Worm (Caenorhabditis elegans) whole organism, L1 larva: Measurements from ENCODE around the gene Y42A5A.3.

Experiments
- C04F5.9 ChIP-seq: sonication (generic microtip); optimal IDR thresholded peaks from 2 replicates; lab custom pipeline; 2016; ENCODE audit warnings: missing genetic modification characterization, missing compliant biosample characterization
- C16A3.4 ChIP-seq: fragments of 150-350 bp; optimal IDR thresholded peaks from 2 replicates; lab custom pipeline; 2014; ENCODE audit warnings: missing biosample characterization, missing genetic modification characterization
- Y116A8C.19 ChIP-seq: sonication (generic microtip); optimal IDR thresholded peaks from 2 replicates; lab custom pipeline; 2016; ENCODE audit warnings: missing compliant biosample characterization, missing genetic modification characterization, borderline replicate concordance
- aha-1 ChIP-seq: fragments of 150-350 bp; optimal IDR thresholded peaks from 2 replicates; lab custom pipeline; 2014; ENCODE audit warnings: missing biosample characterization, missing genetic modification characterization
- aly-2 ChIP-seq: fragments of 150-350 bp; optimal IDR thresholded peaks from 2 replicates; lab custom pipeline; 2014; ENCODE audit warnings: missing biosample characterization, missing genetic modification characterization
- ceh-82 ChIP-seq, 3 experiments: fragments of 150-350 bp in 1 of 3; sonication (generic microtip) in 2 of 3; optimal IDR thresholded peaks; 2 replicates each; lab custom pipeline; 2014 to 2017; ENCODE audit warnings: missing biosample characterization in 3 of 3, missing genetic modification characterization in 3 of 3
- ceh-88 ChIP-seq: fragments of 200-800 bp; sonication (Bioruptor generic); IDR thresholded peaks from 2 replicates; pipeline ENCODE4 v1.3.6; 2022; ENCODE audit warnings: missing genetic modification characterization, missing compliant biosample characterization
- dpl-1 ChIP-seq, 3 experiments: fragments of 150-350 bp in 2 of 3; sonication (generic microtip) in 1 of 3; optimal IDR thresholded peaks; 2 replicates each; lab custom pipeline; 2014 to 2017; ENCODE audit warnings: missing biosample characterization in 3 of 3, missing genetic modification characterization in 3 of 3, missing genetic modification reagents in 3 of 3
- dsc-1 ChIP-seq: sonication (generic microtip); optimal IDR thresholded peaks from 2 replicates; lab custom pipeline; 2016; ENCODE audit warnings: mild to moderate bottlenecking, missing genetic modification characterization, missing compliant biosample characterization
- efl-1 ChIP-seq, 4 experiments: fragments of 150-350 bp; optimal IDR thresholded peaks in 3 of 4; peaks in 1 of 4; 1 replicate in 1 of 4; 2 replicates in 3 of 4; lab custom pipeline; 2014; ENCODE audit warnings: missing biosample characterization in 2 of 4, missing genetic modification characterization in 2 of 4, missing genetic modification reagents in 2 of 4
- efl-3 ChIP-seq: fragments of 200-800 bp; sonication (Bioruptor generic); optimal IDR thresholded peaks from 2 replicates; lab custom pipeline; 2018; ENCODE audit warnings: mild to moderate bottlenecking, missing genetic modification characterization, missing compliant biosample characterization
- ets-5 ChIP-seq: fragments of 200-800 bp; sonication (Bioruptor generic); IDR thresholded peaks from 2 replicates; pipeline ENCODE4 v1.3.6; 2022; ENCODE audit warnings: missing genetic modification characterization, missing compliant biosample characterization
- fkh-8 ChIP-seq: sonication (generic microtip); optimal IDR thresholded peaks from 2 replicates; lab custom pipeline; 2016; ENCODE audit warnings: mild to moderate bottlenecking, missing genetic modification characterization, missing compliant biosample characterization
- hlh-4 ChIP-seq: sonication (generic microtip); optimal IDR thresholded peaks from 2 replicates; lab custom pipeline; 2016; ENCODE audit warnings: mild to moderate bottlenecking, missing genetic modification characterization, missing compliant biosample characterization
- lin-14 ChIP-seq: fragments of 200-800 bp; sonication (Bioruptor generic); optimal IDR thresholded peaks from 2 replicates; lab custom pipeline; 2018; ENCODE audit warnings: mild to moderate bottlenecking, missing genetic modification characterization, moderate library complexity, missing compliant biosample characterization
- lin-35 ChIP-seq, 2 experiments: fragments of 150-350 bp; optimal IDR thresholded peaks; 2 replicates each; lab custom pipeline; 2014; ENCODE audit warnings: missing biosample characterization in 2 of 2, missing genetic modification characterization in 2 of 2, missing genetic modification reagents in 2 of 2
- lin-39 ChIP-seq: fragments of 150-350 bp; optimal IDR thresholded peaks from 2 replicates; lab custom pipeline; 2014; ENCODE audit warnings: missing biosample characterization, missing genetic modification reagents, missing genetic modification characterization
- lsy-2 ChIP-seq, 2 experiments: fragments of 150-350 bp; optimal IDR thresholded peaks; 2 replicates each; lab custom pipeline; 2014; ENCODE audit warnings: missing biosample characterization in 2 of 2, missing genetic modification characterization in 2 of 2
- mdl-1 ChIP-seq, 2 experiments: fragments of 150-350 bp; optimal IDR thresholded peaks; 2 replicates each; lab custom pipeline; 2014 to 2017; ENCODE audit warnings: missing biosample characterization in 2 of 2, missing genetic modification characterization in 2 of 2, inconsistent platforms in 1 of 2
- mep-1 ChIP-seq: fragments of 150-350 bp; optimal IDR thresholded peaks from 2 replicates; lab custom pipeline; 2014; ENCODE audit warnings: missing biosample characterization, missing genetic modification characterization
- nhr-12 ChIP-seq: sonication (generic microtip); optimal IDR thresholded peaks from 2 replicates; lab custom pipeline; 2017; ENCODE audit warnings: missing biosample characterization, missing genetic modification characterization
- nhr-19 ChIP-seq: fragments of 200-800 bp; sonication (Bioruptor generic); conservative IDR thresholded peaks from 2 replicates; pipeline ENCODE4 v1.3.6; 2022; ENCODE audit warnings: missing genetic modification characterization, missing compliant biosample characterization
- nhr-20 ChIP-seq: sonication (generic microtip); optimal IDR thresholded peaks from 2 replicates; lab custom pipeline; 2016; ENCODE audit warnings: mild to moderate bottlenecking, missing genetic modification characterization, missing compliant biosample characterization
- nhr-28 ChIP-seq: fragments of 150-350 bp; optimal IDR thresholded peaks from 2 replicates; lab custom pipeline; 2014; ENCODE audit warnings: missing biosample characterization, missing genetic modification characterization
- nhr-71 ChIP-seq: sonication (generic microtip); optimal IDR thresholded peaks from 2 replicates; lab custom pipeline; 2016; ENCODE audit warnings: mild to moderate bottlenecking, missing genetic modification characterization, moderate library complexity, missing compliant biosample characterization
- nhr-77 ChIP-seq: fragments of 150-350 bp; optimal IDR thresholded peaks from 2 replicates; lab custom pipeline; 2014; ENCODE audit warnings: missing biosample characterization, missing genetic modification characterization
- nhr-85 ChIP-seq: sonication (generic microtip); peaks from one replicate; lab custom pipeline; 2016; ENCODE audit warnings: missing genetic modification characterization, inconsistent platforms, missing compliant biosample characterization
- pag-3 ChIP-seq: sonication (generic microtip); optimal IDR thresholded peaks from 2 replicates; lab custom pipeline; 2017; ENCODE audit warnings: missing genetic modification characterization, mild to moderate bottlenecking, missing compliant biosample characterization, antibody characterized with exemption, borderline replicate concordance; ENCODE audit not compliant: insufficient read depth
- rnt-1 ChIP-seq: sonication (generic microtip); optimal IDR thresholded peaks from 2 replicates; lab custom pipeline; 2016; ENCODE audit warnings: mild to moderate bottlenecking, missing genetic modification characterization, moderate library complexity, missing compliant biosample characterization
- skn-1 ChIP-seq: fragments of 150-350 bp; optimal IDR thresholded peaks from 2 replicates; lab custom pipeline; 2014; ENCODE audit warnings: missing biosample characterization, missing genetic modification characterization
- snu-23 ChIP-seq: sonication (generic microtip); optimal IDR thresholded peaks from 2 replicates; lab custom pipeline; 2016; ENCODE audit warnings: missing genetic modification characterization, missing compliant biosample characterization
- swsn-7 ChIP-seq: sonication (generic microtip); optimal IDR thresholded peaks from 2 replicates; lab custom pipeline; 2016; ENCODE audit warnings: missing genetic modification characterization, missing compliant biosample characterization
- tbx-2 ChIP-seq: sonication (generic microtip); optimal IDR thresholded peaks from 2 replicates; lab custom pipeline; 2016; ENCODE audit warnings: missing genetic modification characterization, missing compliant biosample characterization
- vab-15 ChIP-seq: sonication (generic microtip); optimal IDR thresholded peaks from 2 replicates; lab custom pipeline; 2017; ENCODE audit warnings: missing genotype, mild to moderate bottlenecking, missing genetic modification characterization, missing compliant biosample characterization

Gene Y42A5A.3

DNA sequence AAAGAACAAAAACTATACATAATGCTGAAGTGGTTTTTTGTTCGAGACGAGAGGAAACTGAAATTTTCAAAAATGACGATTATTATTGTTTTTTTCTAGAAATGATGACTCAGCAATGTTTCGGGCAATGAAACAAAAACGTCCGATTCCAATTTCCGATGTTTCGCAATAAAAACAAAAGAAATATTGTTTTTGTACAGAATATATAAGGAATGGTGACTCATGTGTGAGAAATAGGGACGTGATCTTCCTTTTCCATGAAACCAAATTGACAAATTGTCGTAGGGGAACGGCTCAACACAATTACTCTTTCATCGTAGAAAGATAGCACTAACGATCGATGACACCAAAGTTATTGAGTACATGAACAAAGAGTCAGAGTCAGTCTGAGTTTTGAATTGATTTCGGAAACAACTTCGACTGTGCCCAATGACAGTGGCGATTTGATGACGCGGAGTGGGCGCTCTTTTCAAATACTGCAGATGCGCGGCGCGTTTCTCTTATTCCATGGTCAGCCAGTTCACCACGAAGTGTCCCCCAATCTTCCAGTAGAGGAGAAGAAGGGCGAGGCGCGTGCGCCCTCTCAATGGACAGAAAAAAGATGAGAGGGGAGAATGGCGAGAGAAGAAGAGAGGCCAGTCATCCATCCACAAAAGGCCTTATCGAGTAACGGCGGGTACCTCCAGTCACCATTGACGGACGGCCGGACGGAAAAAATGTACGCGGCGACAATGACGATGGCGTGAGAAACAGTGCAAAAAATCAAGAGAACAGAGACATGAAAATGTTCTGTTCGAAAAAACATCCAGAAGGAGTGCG is 20.4 kb downstream of the Y42A5A.3 start (continued):
- TF ChIP-seq dpl-1 (GFP tag; optimal IDR thresholded peaks at IDR 0.05; lab: Kevin White, UChicago) = peak in 2 of 3 experiments; percentile 5 to 31

DNA sequence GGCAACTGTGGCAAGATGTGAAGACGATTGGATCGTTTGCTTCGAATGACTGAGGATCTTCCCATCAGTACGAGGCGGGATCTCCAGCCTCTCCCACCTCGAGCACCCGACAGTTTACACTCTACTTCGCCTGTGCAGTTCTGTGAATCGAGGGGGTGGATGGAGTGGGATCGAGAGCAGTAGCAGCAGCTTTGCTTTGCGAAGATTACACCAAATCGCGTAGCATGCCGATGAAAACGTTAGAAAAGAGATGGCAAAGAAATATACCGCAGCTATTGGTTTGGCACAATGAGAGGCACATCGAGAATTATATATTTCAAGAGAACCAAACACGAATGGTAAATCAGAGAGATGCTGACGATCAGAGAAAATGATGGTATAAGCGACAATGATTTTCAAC is 21.3 kb downstream of the Y42A5A.3 start, which contains the start of gene act-3:
TSS of gene act-3 (minus strand) at position 51 of the 400 bp plus-strand sequence.
- TF ChIP-seq swsn-7 (peak; percentile 13), mep-1 (peak; percentile 21), snu-23 (GFP tag; lab: Kevin White, UChicago) (peak; percentile 36), lin-39 (tag; lab: Kevin White, UChicago) (no peak), nhr-85 (tag; lab: Kevin White, UChicago) (peak; percentile 36), nhr-71 (peak; percentile 76), lin-14 (peak; percentile 87), nhr-12 (tag; lab: Kevin White, UChicago) (no peak), C04F5.9 (tag; lab: Kevin White, UChicago) (no peak), nhr-28 (tag; lab: Kevin White, UChicago) (no peak), dsc-1 (tag; lab: Kevin White, UChicago) (peak; percentile 55), rnt-1 (tag; lab: Kevin White, UChicago) (peak; percentile 74), C16A3.4 (no peak), mdl-1 (tag; optimal IDR thresholded peaks at IDR 0.05; lab: Kevin White, UChicago) (peak in 1 of 2 experiments; percentile 28), nhr-19 (GFP tag; lab: Robert Waterston, UW) (peak; percentile 45), lsy-2 (tag; optimal IDR thresholded peaks at IDR 0.05; lab: Kevin White, UChicago) (peak in 1 of 2 experiments; percentile 12), ceh-82 (tag; optimal IDR thresholded peaks at IDR 0.05; lab: Kevin White, UChicago) (peak in 1 of 3 experiments; percentile 1), ceh-88 (GFP tag; lab: Robert Waterston, UW) (no peak), fkh-8 (tag; lab: Kevin White, UChicago) (no peak), nhr-20 (tag; lab: Kevin White, UChicago) (peak; percentile 35), lin-35 (GFP tag; optimal IDR thresholded peaks at IDR 0.05; lab: Kevin White, UChicago) (peak in 1 of 2 experiments; percentile 1)

DNA sequence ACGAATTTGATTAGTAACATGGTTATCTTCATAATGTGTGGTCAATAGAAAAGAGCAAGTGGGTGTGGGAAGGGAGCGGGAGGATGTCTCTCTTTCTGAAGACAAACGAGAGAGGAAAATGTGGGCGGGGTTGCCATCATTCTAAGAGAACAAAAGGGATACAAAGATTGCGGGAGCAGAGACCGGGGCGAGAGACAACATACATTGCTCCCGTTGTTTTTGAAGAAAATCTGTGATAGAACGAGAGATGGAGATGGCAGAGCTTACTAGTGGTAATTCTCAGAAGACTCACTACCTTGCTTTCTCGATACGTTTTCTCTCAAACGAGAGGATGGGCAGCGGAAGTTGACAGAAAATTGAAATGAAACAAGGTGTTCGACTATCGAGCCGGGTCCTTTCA is 22.4 kb downstream of the Y42A5A.3 start:
- TF ChIP-seq skn-1 (tag; lab: Kevin White, UChicago) (no peak), nhr-71 (peak; percentile 57), dsc-1 (tag; lab: Kevin White, UChicago) (peak; percentile 7), hlh-4 (tag; lab: Kevin White, UChicago) (no peak), rnt-1 (tag; lab: Kevin White, UChicago) (peak; percentile 73), Y116A8C.19 (tag; lab: Kevin White, UChicago) (no peak), nhr-77 (tag; lab: Kevin White, UChicago) (no peak), lin-39 (tag; lab: Kevin White, UChicago) (no peak), nhr-19 (GFP tag; lab: Robert Waterston, UW) (peak; percentile 49), lsy-2 (tag; optimal IDR thresholded peaks at IDR 0.05; lab: Kevin White, UChicago) (peak in 1 of 2 experiments; percentile 36), efl-1 (optimal IDR thresholded peaks at IDR 0.05; lab: Kevin White, UChicago) (no peak), efl-1 (GFP tag; optimal IDR thresholded peaks at IDR 0.05 in 1 of 2; lab: Kevin White, UChicago) (peak in 1 of 2 experiments; percentile 49), ets-5 (no peak), aly-2 (no peak), efl-3 (GFP tag; lab: Kevin White, UChicago) (no peak), aha-1 (tag; lab: Kevin White, UChicago) (no peak), pag-3 (tag; lab: Kevin White, UChicago) (peak; percentile 82), lin-14 (peak; percentile 72), snu-23 (GFP tag; lab: Kevin White, UChicago) (peak; percentile 9), tbx-2 (tag; lab: Kevin White, UChicago) (peak; percentile 14), vab-15 (tag; lab: Kevin White, UChicago) (no peak)
- TF ChIP-seq, all 84 proteins: peak for 10
